Fruit fly (Drosophila melanogaster): ENCODE results near the gene CG4496.
A peak's percentile ranks its signal among the peaks of the same experiment; 100 is the strongest.

The CG4496 gene

DNA sequence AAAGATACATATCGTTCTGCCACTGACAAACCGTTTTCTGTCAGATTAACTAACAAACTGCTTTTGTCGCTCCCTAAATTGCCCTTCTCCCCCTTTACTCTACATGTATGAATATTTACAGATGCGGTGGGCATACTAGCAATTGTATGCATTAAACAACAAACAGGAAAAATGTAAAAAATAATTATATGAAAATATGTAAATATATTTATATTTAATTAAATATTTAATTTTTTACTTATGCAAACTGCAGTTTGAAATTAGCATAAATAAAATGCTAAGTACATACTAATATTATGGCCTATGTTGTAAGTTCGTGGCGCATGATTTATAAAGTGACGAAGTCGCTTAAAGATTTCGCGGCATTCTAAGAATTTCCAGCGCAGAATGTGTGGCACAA is 39.0 kb downstream of the CG4496 start (continued):
- TF ChIP-seq ftz-f1 (GFP tag; optimal IDR thresholded peaks at IDR 0.05) (no peak), CG8944 (GFP tag; optimal IDR thresholded peaks at IDR 0.05) (no peak), bigmax (GFP tag; optimal IDR thresholded peaks at IDR 0.05) (no peak), Asciz (GFP tag; optimal IDR thresholded peaks at IDR 0.05) (peak; percentile 7), Atf3 (GFP tag; optimal IDR thresholded peaks at IDR 0.05) (no peak), CG7357 (GFP tag; IDR thresholded peaks at IDR 0.05) (no peak), wor (GFP tag; IDR thresholded peaks at IDR 0.05) (peak; percentile 49; the same call in 1 of the 2 replicates), CG11093 (GFP tag; IDR thresholded peaks at IDR 0.05) (no peak), CG3838 (GFP tag; optimal IDR thresholded peaks at IDR 0.05) (no peak), crc (GFP tag; optimal IDR thresholded peaks at IDR 0.05) (no peak), twi (tag; optimal IDR thresholded peaks at IDR 0.05) (peak; percentile 57), lab (GFP tag; optimal IDR thresholded peaks at IDR 0.05) (no peak), CG13424 (tag; optimal IDR thresholded peaks at IDR 0.05) (peak; percentile 78), CG13296 (GFP tag; optimal IDR thresholded peaks at IDR 0.05) (no peak), TFAM (GFP tag; optimal IDR thresholded peaks at IDR 0.05) (no peak), disco-r (GFP tag; optimal IDR thresholded peaks at IDR 0.05) (no peak), CG6683 (GFP tag; optimal IDR thresholded peaks at IDR 0.05) (no peak), Hr78 (GFP tag; optimal IDR thresholded peaks at IDR 0.05) (peak in 1 of 2 experiments; percentile 45), run (tag; optimal IDR thresholded peaks at IDR 0.05) (peak; percentile 62), sna (GFP tag; IDR thresholded peaks at IDR 0.05; ENCODE audit: partially characterized antibody) (no peak), Deaf1 (tag; optimal IDR thresholded peaks at IDR 0.05) (peak; percentile 37), fu2 (GFP tag; optimal IDR thresholded peaks at IDR 0.05) (no peak), oc (tag; optimal IDR thresholded peaks at IDR 0.05) (peak; percentile 80), knrl (GFP tag; IDR thresholded peaks at IDR 0.05; ENCODE audit: partially characterized antibody) (no peak), salm (tag; optimal IDR thresholded peaks at IDR 0.05) (peak; percentile 50), CG14014 (GFP tag; IDR thresholded peaks at IDR 0.05) (peak; percentile 51; the same call in 1 of the 2 replicates), CG14965 (GFP tag; optimal IDR thresholded peaks at IDR 0.05; ENCODE audit: borderline replicate concordance) (no peak), pzg (GFP tag; optimal IDR thresholded peaks at IDR 0.05) (no peak), CG13123 (GFP tag; optimal IDR thresholded peaks at IDR 0.05) (peak; percentile 28), Meics (GFP tag; optimal IDR thresholded peaks at IDR 0.05) (peak; percentile 25), Hr39 (optimal IDR thresholded peaks at IDR 0.05) (no peak), al (GFP tag; IDR thresholded peaks at IDR 0.05) (no peak), CG6689 (GFP tag; IDR thresholded peaks at IDR 0.05) (peak; percentile 68), bowl (GFP tag; IDR thresholded peaks at IDR 0.05) (no peak), CG17186 (GFP tag; optimal IDR thresholded peaks at IDR 0.05) (no peak), dmrt11E (tag; optimal IDR thresholded peaks at IDR 0.05) (peak; percentile 65), fd102C (GFP tag; optimal IDR thresholded peaks at IDR 0.05) (no peak), Dfd (GFP tag; optimal IDR thresholded peaks at IDR 0.05) (no peak), wdn (GFP tag; IDR thresholded peaks at IDR 0.05) (no peak), CG3163 (GFP tag; optimal IDR thresholded peaks at IDR 0.05) (no peak), CG32767 (GFP tag; IDR thresholded peaks at IDR 0.05) (0 out of 2 replicates have a peak, but pooled peaks have one; percentile 42), CG7987 (GFP tag; optimal IDR thresholded peaks at IDR 0.05) (no peak), CG11398 (GFP tag; optimal IDR thresholded peaks at IDR 0.05) (no peak), hb (GFP tag; IDR thresholded peaks at IDR 0.05; ENCODE audit: partially characterized antibody) (no peak), sima (GFP tag; optimal IDR thresholded peaks at IDR 0.05) (no peak), her (GFP tag; optimal IDR thresholded peaks at IDR 0.05) (no peak), dmrt99B (tag; optimal IDR thresholded peaks at IDR 0.05) (peak; percentile 71), Fer1 (GFP tag; optimal IDR thresholded peaks at IDR 0.05) (no peak), sr (GFP tag; IDR thresholded peaks at IDR 0.05) (no peak), Doc2 (GFP tag; IDR thresholded peaks at IDR 0.05) (no peak), Dp (GFP tag; optimal IDR thresholded peaks at IDR 0.05) (no peak)

Measured in whole organism, embryonic.